Worm (Caenorhabditis elegans) whole organism, late embryonic: ENCODE measurements around the gene lec-11.
A peak's percentile ranks its signal among the peaks of the same experiment; 100 is the strongest.

Source experiments
- C38D4.7 ChIP-seq: fragments of 200-800 bp; sonication (Bioruptor generic); optimal IDR thresholded peaks from 2 replicates; lab custom pipeline; 2018; ENCODE audit warnings: mild to moderate bottlenecking, missing genetic modification characterization, moderate library complexity, missing compliant biosample characterization
- K02D7.2 ChIP-seq: sonication (generic microtip); optimal IDR thresholded peaks from 2 replicates; lab custom pipeline; 2017; ENCODE audit warnings: mild to moderate bottlenecking, missing genetic modification characterization, missing compliant biosample characterization
- ahr-1 ChIP-seq: sonication (generic microtip); optimal IDR thresholded peaks from 2 replicates; lab custom pipeline; 2016; ENCODE audit warnings: missing genetic modification characterization, missing compliant biosample characterization
- ama-1 ChIP-seq: fragments of 150-350 bp; optimal IDR thresholded peaks from 2 replicates; lab custom pipeline; 2014
- ceh-18 ChIP-seq: sonication (generic microtip); optimal IDR thresholded peaks from 2 replicates; lab custom pipeline; 2016; ENCODE audit warnings: missing genetic modification characterization, missing compliant biosample characterization
- ceh-30 ChIP-seq: fragments of 150-350 bp; optimal IDR thresholded peaks from 2 replicates; lab custom pipeline; 2014; ENCODE audit warnings: missing biosample characterization, missing genetic modification characterization
- ceh-34 ChIP-seq: sonication (generic microtip); optimal IDR thresholded peaks from 2 replicates; lab custom pipeline; 2016; ENCODE audit warnings: mild to moderate bottlenecking, missing genetic modification characterization, missing compliant biosample characterization
- ceh-48 ChIP-seq: sonication (generic microtip); optimal IDR thresholded peaks from 2 replicates; lab custom pipeline; 2016; ENCODE audit warnings: missing genetic modification characterization, inconsistent platforms, missing compliant biosample characterization
- ceh-9 ChIP-seq: sonication (generic microtip); optimal IDR thresholded peaks from 2 replicates; lab custom pipeline; 2016; ENCODE audit warnings: mild to moderate bottlenecking, missing genetic modification characterization, inconsistent platforms, missing compliant biosample characterization
- dmd-4 ChIP-seq: sonication (generic microtip); optimal IDR thresholded peaks from 2 replicates; lab custom pipeline; 2016; ENCODE audit warnings: borderline replicate concordance, missing genetic modification characterization, missing compliant biosample characterization
- dve-1 ChIP-seq: sonication (generic microtip); optimal IDR thresholded peaks from 2 replicates; lab custom pipeline; 2017; ENCODE audit warnings: antibody characterized with exemption, mild to moderate bottlenecking, missing genetic modification characterization, missing compliant biosample characterization
- elt-2 ChIP-seq: sonication (generic microtip); optimal IDR thresholded peaks from 2 replicates; lab custom pipeline; 2016; ENCODE audit warnings: missing genetic modification reagents, missing genetic modification characterization, missing compliant biosample characterization
- ets-4 ChIP-seq: sonication (generic microtip); optimal IDR thresholded peaks from 2 replicates; lab custom pipeline; 2016; ENCODE audit warnings: missing genetic modification characterization, missing compliant biosample characterization
- fkh-6 ChIP-seq: sonication (generic microtip); optimal IDR thresholded peaks from 2 replicates; lab custom pipeline; 2016; ENCODE audit warnings: missing genetic modification characterization, missing compliant biosample characterization
- gmeb-2 ChIP-seq: sonication (generic microtip); optimal IDR thresholded peaks from 2 replicates; lab custom pipeline; 2016; ENCODE audit warnings: missing genetic modification characterization, inconsistent platforms, missing compliant biosample characterization
- hlh-13 ChIP-seq: fragments of 200-800 bp; sonication (Bioruptor generic); optimal IDR thresholded peaks from 2 replicates; lab custom pipeline; 2018; ENCODE audit warnings: mild to moderate bottlenecking, missing genetic modification characterization, missing compliant biosample characterization
- hlh-30 ChIP-seq: sonication (generic microtip); optimal IDR thresholded peaks from 2 replicates; lab custom pipeline; 2017; ENCODE audit warnings: antibody characterized with exemption, missing genetic modification characterization, missing compliant biosample characterization; ENCODE audit not compliant: insufficient read depth
- hlh-6 ChIP-seq: sonication (generic microtip); optimal IDR thresholded peaks from 2 replicates; lab custom pipeline; 2016; ENCODE audit warnings: missing genotype, missing genetic modification characterization, missing compliant biosample characterization
- hlh-8 ChIP-seq: sonication (generic microtip); optimal IDR thresholded peaks from 2 replicates; lab custom pipeline; 2016; ENCODE audit warnings: missing genotype, missing genetic modification characterization, missing compliant biosample characterization
- lim-6 ChIP-seq: sonication (generic microtip); optimal IDR thresholded peaks from 2 replicates; lab custom pipeline; 2016; ENCODE audit warnings: missing genetic modification characterization, missing compliant biosample characterization
- lin-11 ChIP-seq: fragments of 200-800 bp; sonication (Bioruptor generic); optimal IDR thresholded peaks from 2 replicates; lab custom pipeline; 2018; ENCODE audit warnings: mild to moderate bottlenecking, missing genetic modification characterization, missing compliant biosample characterization
- nfya-1 ChIP-seq: sonication (generic microtip); optimal IDR thresholded peaks from 2 replicates; lab custom pipeline; 2017; ENCODE audit warnings: missing genetic modification characterization, mild to moderate bottlenecking, missing compliant biosample characterization, antibody characterized with exemption, moderate library complexity
- nhr-232 ChIP-seq: sonication (generic microtip); optimal IDR thresholded peaks from 2 replicates; lab custom pipeline; 2016; ENCODE audit warnings: missing genetic modification characterization, missing compliant biosample characterization
- npax-4 ChIP-seq: sonication (generic microtip); optimal IDR thresholded peaks from 2 replicates; lab custom pipeline; 2016; ENCODE audit warnings: missing genetic modification characterization, missing compliant biosample characterization
- odd-2 ChIP-seq: sonication (generic microtip); optimal IDR thresholded peaks from 2 replicates; lab custom pipeline; 2017; ENCODE audit warnings: antibody characterized with exemption, mild to moderate bottlenecking, missing genetic modification characterization, missing compliant biosample characterization
- pax-1 ChIP-seq: fragments of 150-350 bp; optimal IDR thresholded peaks from 2 replicates; lab custom pipeline; 2014; ENCODE audit warnings: missing biosample characterization, missing genetic modification characterization
- pha-4 ChIP-seq: fragments of 150-350 bp; optimal IDR thresholded peaks from 2 replicates; lab custom pipeline; 2018; ENCODE audit warnings: missing biosample characterization, missing genetic modification reagents, missing genetic modification characterization
- ref-2 ChIP-seq: sonication (generic microtip); optimal IDR thresholded peaks from 2 replicates; lab custom pipeline; 2016; ENCODE audit warnings: missing genetic modification characterization, missing compliant biosample characterization
- tbx-7 ChIP-seq: sonication (generic microtip); optimal IDR thresholded peaks from 2 replicates; lab custom pipeline; 2016; ENCODE audit warnings: missing genotype, missing genetic modification characterization, missing compliant biosample characterization
- unc-3 ChIP-seq, 2 experiments: fragments of 200-800 bp in 1 of 2; sonication (Bioruptor generic) in 1 of 2; sonication (generic microtip) in 1 of 2; conservative IDR thresholded peaks in 1 of 2; optimal IDR thresholded peaks in 1 of 2; 2 replicates each; pipeline versions ENCODE4 v1.3.6 to Lab custom; 2016 to 2022; ENCODE audit warnings: missing compliant biosample characterization in 2 of 2, missing genetic modification characterization in 2 of 2, missing genetic modification reagents in 1 of 2
- unc-42 ChIP-seq: sonication (generic microtip); optimal IDR thresholded peaks from 2 replicates; lab custom pipeline; 2016; ENCODE audit warnings: missing genotype, missing genetic modification characterization, missing compliant biosample characterization
- unc-55 ChIP-seq: sonication (generic microtip); optimal IDR thresholded peaks from 2 replicates; lab custom pipeline; 2017; ENCODE audit warnings: missing biosample characterization, missing genetic modification reagents, missing genetic modification characterization
- unc-86 ChIP-seq: sonication (generic microtip); optimal IDR thresholded peaks from 2 replicates; lab custom pipeline; 2016; ENCODE audit warnings: missing genetic modification characterization, missing compliant biosample characterization
- ztf-16 ChIP-seq: sonication (generic microtip); optimal IDR thresholded peaks from 2 replicates; lab custom pipeline; 2017; ENCODE audit warnings: missing genetic modification characterization, missing compliant biosample characterization

The lec-11 gene

DNA sequence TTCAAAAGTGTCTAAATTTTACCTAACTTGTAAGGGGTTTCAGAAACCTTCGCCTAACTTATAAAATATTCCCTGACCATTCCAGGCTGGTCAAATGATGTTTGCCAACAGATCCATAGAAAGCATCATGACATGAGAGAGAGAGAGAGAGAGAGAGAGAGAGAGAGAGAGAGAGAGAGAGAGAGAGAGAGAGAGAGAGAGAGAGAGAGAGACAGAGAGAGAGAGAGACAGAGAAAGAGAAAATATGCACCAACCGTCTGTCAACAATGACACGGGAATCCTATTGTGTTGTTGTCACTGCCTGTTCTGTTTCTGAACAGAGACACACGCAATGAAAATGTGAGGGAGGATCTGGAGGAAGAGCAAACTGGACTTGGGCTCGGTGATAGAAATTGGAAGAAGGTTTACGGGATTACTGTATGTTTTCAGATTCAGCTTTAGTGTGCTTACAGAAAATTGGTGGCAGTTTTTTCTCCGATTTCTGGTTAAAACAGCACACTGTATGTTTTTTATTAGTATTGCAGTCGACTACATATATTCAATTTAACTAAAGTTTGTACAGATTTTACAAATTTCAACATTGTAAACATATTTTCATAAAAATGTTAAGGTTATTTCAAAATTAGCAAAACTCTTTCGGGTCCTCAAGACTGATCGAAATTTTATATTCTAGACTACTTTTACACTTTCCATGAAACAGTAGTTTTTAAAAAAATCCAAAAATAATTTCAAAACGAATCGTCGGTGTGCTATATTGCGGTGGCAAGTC lies 13.8 kb downstream of the lec-11 start:
- TF ChIP-seq ztf-16 (tag; lab: Kevin White, UChicago) = no peak
- no peak for TF ChIP-seq elt-2 (tag; lab: Kevin White, UChicago)
- no peak for TF ChIP-seq tbx-7 (tag; lab: Kevin White, UChicago)
- TF ChIP-seq hlh-13 (GFP tag; lab: Kevin White, UChicago) = no peak
- TF ChIP-seq K02D7.2 (tag; lab: Kevin White, UChicago) = no peak
- no peak for TF ChIP-seq nhr-232 (tag; lab: Kevin White, UChicago)
- TF ChIP-seq gmeb-2 = no peak
- TF ChIP-seq ahr-1 = no peak
- peak; percentile 59 for TF ChIP-seq dve-1 (tag; lab: Kevin White, UChicago)
- TF ChIP-seq lin-11 (tag; lab: Kevin White, UChicago) = peak; percentile 9
- no peak for TF ChIP-seq unc-86 (tag; lab: Kevin White, UChicago)
- TF ChIP-seq ceh-48 (tag; lab: Kevin White, UChicago) = no peak

DNA sequence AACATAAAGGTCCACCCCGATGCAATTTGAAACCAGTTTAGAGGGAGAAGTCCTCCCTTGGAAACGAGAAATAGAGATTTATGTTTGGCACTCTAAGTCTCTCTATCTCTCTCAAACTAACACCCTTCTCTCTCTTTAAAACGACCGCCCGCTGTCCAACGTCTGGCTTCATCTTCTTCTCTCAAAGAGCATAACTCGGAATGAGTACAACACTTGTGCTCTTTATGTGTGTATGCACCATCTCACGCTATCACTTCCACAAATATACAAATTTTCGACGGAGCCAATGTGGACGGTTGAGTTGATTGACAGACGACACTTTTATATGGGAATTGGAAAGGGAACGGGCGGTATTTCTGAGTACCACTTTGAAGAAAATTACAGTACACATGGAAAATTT lies 15.6 kb downstream of the lec-11 start:
- peak; percentile 37 for TF ChIP-seq nfya-1 (tag; lab: Kevin White, UChicago)
- peak; percentile 71 for TF ChIP-seq unc-55 (GFP tag; lab: Kevin White, UChicago)
- no peak for TF ChIP-seq ceh-34 (tag; lab: Kevin White, UChicago)

DNA sequence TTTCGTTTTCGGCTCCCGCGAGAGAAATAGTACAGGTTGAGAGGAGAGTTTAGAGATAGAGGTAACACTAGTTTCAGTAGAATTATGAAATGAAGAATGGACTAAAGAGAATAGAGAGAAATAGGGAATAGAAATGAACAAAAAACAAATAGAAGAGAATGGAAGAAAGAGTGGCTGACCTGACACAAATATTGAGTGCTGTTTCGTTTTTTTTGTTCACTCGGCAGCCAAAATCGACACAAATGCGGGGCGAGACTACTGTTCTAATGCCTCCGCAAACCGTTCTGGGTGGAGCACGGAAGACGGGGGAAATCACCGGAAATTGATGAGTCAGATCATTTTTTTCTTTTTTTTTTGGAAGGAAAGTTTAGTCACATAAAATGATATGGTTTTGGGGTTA lies 17.3 kb downstream of the lec-11 start:
- no peak for TF ChIP-seq dve-1 (tag; lab: Kevin White, UChicago)
- TF ChIP-seq ztf-16 (tag; lab: Kevin White, UChicago) = no peak
- no peak for TF ChIP-seq ceh-9 (tag; lab: Kevin White, UChicago)
- TF ChIP-seq hlh-8 (tag; lab: Kevin White, UChicago) = no peak
- TF ChIP-seq K02D7.2 (tag; lab: Kevin White, UChicago) = no peak
- TF ChIP-seq hlh-6 (tag; lab: Kevin White, UChicago) = no peak
- TF ChIP-seq C38D4.7 (GFP tag; lab: Kevin White, UChicago) = no peak
- TF ChIP-seq unc-86 (tag; lab: Kevin White, UChicago) = no peak
- no peak for TF ChIP-seq nfya-1 (tag; lab: Kevin White, UChicago)
- no peak for TF ChIP-seq fkh-6 (tag; lab: Kevin White, UChicago)
- no peak for TF ChIP-seq unc-55 (GFP tag; lab: Kevin White, UChicago)
- no peak for TF ChIP-seq npax-4
- TF ChIP-seq pax-1 (tag; lab: Kevin White, UChicago) = no peak
- no peak for TF ChIP-seq odd-2 (tag; lab: Kevin White, UChicago)
- no peak for TF ChIP-seq pha-4 (tag; lab: Kevin White, UChicago)
- no peak for TF ChIP-seq ceh-18 (tag; lab: Kevin White, UChicago)
- no peak for TF ChIP-seq ref-2 (tag; lab: Kevin White, UChicago)

DNA sequence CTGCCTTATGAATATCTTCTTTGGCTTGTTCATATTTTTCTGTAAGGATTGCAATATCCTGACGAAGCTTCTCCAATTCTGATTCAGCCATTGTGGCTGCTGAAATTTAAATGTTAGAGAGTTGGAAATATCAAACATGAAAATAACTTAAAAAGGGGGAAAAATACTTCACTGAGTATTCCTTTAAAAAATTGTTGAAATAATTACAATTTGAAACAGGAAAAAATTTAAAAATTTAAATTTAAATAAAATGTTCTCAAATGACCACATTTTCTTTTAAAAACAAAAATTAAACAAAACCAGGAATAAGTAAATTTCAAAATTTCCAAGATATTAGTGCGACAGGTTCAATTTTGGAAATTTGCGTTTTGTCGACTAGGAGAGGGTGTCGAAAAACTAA lies 17.7 kb downstream of the lec-11 start, which contains the start of gene bicd-1:
TSS of gene bicd-1 (minus strand) at position 101 of the 400 bp plus-strand sequence.
- TF ChIP-seq pax-1 (tag; lab: Kevin White, UChicago) (no peak), ceh-48 (tag; lab: Kevin White, UChicago) (no peak), nfya-1 (tag; lab: Kevin White, UChicago) (no peak), nhr-232 (tag; lab: Kevin White, UChicago) (no peak), ama-1 (lab: Kevin White, UChicago) (no peak), hlh-6 (tag; lab: Kevin White, UChicago) (no peak), unc-55 (GFP tag; lab: Kevin White, UChicago) (no peak), ets-4 (tag; lab: Kevin White, UChicago) (no peak), ceh-30 (tag; lab: Kevin White, UChicago) (no peak), hlh-30 (tag; lab: Kevin White, UChicago) (no peak)

DNA sequence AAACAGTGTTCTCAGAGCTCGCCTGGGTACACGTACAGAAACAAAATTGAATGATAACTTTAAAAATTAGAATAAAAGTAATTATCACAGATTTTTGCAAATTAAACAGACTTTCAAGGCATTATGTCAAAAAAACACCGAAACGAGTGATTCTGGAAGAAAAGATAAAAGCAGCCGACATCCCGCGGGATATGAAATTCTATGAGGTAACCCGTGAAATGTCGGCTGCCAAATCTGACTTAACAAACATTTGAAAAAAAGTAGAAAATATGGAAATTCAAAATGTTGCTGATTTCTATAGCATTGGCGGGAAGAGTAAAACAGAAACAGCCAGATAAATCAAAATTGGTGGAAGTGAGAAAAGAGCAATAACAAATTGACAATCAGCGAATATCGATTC lies 24.3 kb downstream of the lec-11 start:
- no peak for TF ChIP-seq ceh-34 (tag; lab: Kevin White, UChicago)
- no peak for TF ChIP-seq hlh-8 (tag; lab: Kevin White, UChicago)
- TF ChIP-seq lim-6 (tag; lab: Kevin White, UChicago) = no peak
- no peak for TF ChIP-seq unc-3 (GFP tag; conservative IDR thresholded peaks at IDR 0.05; lab: Robert Waterston, UW)
- no peak for TF ChIP-seq unc-3 (tag; optimal IDR thresholded peaks at IDR 0.05; lab: Kevin White, UChicago)
- no peak for TF ChIP-seq lin-11 (tag; lab: Kevin White, UChicago)
- TF ChIP-seq unc-42 (tag; lab: Kevin White, UChicago) = no peak
- no peak for TF ChIP-seq K02D7.2 (tag; lab: Kevin White, UChicago)
- no peak for TF ChIP-seq dmd-4 (tag; lab: Kevin White, UChicago)
- no peak for TF ChIP-seq ceh-48 (tag; lab: Kevin White, UChicago)
